Worm (Caenorhabditis elegans) whole organism, early embryonic: ENCODE data around the gene T27A10.5.

Experiments used
- B0310.2 ChIP-seq: sonication (generic microtip); optimal IDR thresholded peaks from 2 replicates; lab custom pipeline; 2016; ENCODE audit warnings: mild to moderate bottlenecking, missing genetic modification characterization, missing compliant biosample characterization
- F13C5.2 ChIP-seq: sonication (generic microtip); optimal IDR thresholded peaks from 2 replicates; lab custom pipeline; 2017; ENCODE audit warnings: mild to moderate bottlenecking, missing genetic modification characterization, inconsistent platforms, missing compliant biosample characterization
- ama-1 ChIP-seq: fragments of 150-350 bp; optimal IDR thresholded peaks from 2 replicates; lab custom pipeline; 2014
- ceh-13 ChIP-seq: fragments of 200-800 bp; sonication (Bioruptor generic); optimal IDR thresholded peaks from 2 replicates; lab custom pipeline; 2018; ENCODE audit warnings: mild to moderate bottlenecking, missing genetic modification characterization, missing compliant biosample characterization
- ceh-36 ChIP-seq: sonication (generic microtip); optimal IDR thresholded peaks from 2 replicates; lab custom pipeline; 2016; ENCODE audit warnings: missing genetic modification characterization, inconsistent platforms, missing compliant biosample characterization
- flt-1 ChIP-seq: fragments of 200-800 bp; sonication (Bioruptor generic); IDR thresholded peaks from 2 replicates; pipeline ENCODE4 v1.3.6; 2022; ENCODE audit warnings: missing genetic modification characterization, missing compliant biosample characterization
- hmbx-1 ChIP-seq: sonication (generic microtip); optimal IDR thresholded peaks from 2 replicates; lab custom pipeline; 2016; ENCODE audit warnings: mild to moderate bottlenecking, missing genetic modification characterization, missing compliant biosample characterization
- hmg-4 ChIP-seq: fragments of 200-800 bp; sonication (Bioruptor generic); optimal IDR thresholded peaks from 2 replicates; lab custom pipeline; 2018; ENCODE audit warnings: mild to moderate bottlenecking, missing genetic modification characterization, missing compliant biosample characterization
- hnd-1 ChIP-seq: sonication (generic microtip); optimal IDR thresholded peaks from 2 replicates; lab custom pipeline; 2016; ENCODE audit warnings: missing genetic modification characterization, missing compliant biosample characterization
- pes-1 ChIP-seq: fragments of 200-800 bp; sonication (Bioruptor generic); IDR thresholded peaks from 2 replicates; pipeline ENCODE4 v1.3.6; 2022; ENCODE audit warnings: missing genetic modification reagents, missing genetic modification characterization, missing compliant biosample characterization
- scrt-1 ChIP-seq: fragments of 200-800 bp; sonication (Bioruptor generic); IDR thresholded peaks from 2 replicates; pipeline ENCODE4 v1.3.6; 2022; ENCODE audit warnings: missing genetic modification characterization, missing compliant biosample characterization
- sea-1 ChIP-seq: fragments of 200-800 bp; sonication (Bioruptor generic); conservative IDR thresholded peaks from 2 replicates; pipeline ENCODE4 v1.3.6; 2022; ENCODE audit warnings: missing genetic modification characterization, missing compliant biosample characterization
- tbx-37 ChIP-seq: fragments of 200-800 bp; sonication (Bioruptor generic); conservative IDR thresholded peaks from 2 replicates; pipeline ENCODE4 v1.3.6; 2022; ENCODE audit warnings: missing genetic modification reagents, missing genetic modification characterization, missing compliant biosample characterization
- tra-4 ChIP-seq: sonication (generic microtip); optimal IDR thresholded peaks from 2 replicates; lab custom pipeline; 2017; ENCODE audit warnings: missing genetic modification characterization, missing compliant biosample characterization

ce11 chrX:3566856-3567255, 6.5 kb downstream of the T27A10.5 start:
- TF ChIP-seq flt-1: no peak
- no peak for TF ChIP-seq ceh-36 (tag; lab: Kevin White, UChicago)
- TF ChIP-seq pes-1 (GFP tag; lab: Robert Waterston, UW): no peak
- no peak for TF ChIP-seq hnd-1 (tag; lab: Kevin White, UChicago)
- TF ChIP-seq ama-1 (lab: Kevin White, UChicago): no peak
- TF ChIP-seq hmg-4 (GFP tag; lab: Kevin White, UChicago): no peak
- TF ChIP-seq hmbx-1 (tag; lab: Kevin White, UChicago): no peak
- no peak for TF ChIP-seq F13C5.2
- no peak for TF ChIP-seq ceh-13
- no peak for TF ChIP-seq tbx-37 (GFP tag; lab: Robert Waterston, UW)
- TF ChIP-seq tra-4 (tag; lab: Kevin White, UChicago): no peak
- TF ChIP-seq sea-1 (GFP tag; lab: Robert Waterston, UW): no peak
- no peak for TF ChIP-seq scrt-1
- TF ChIP-seq B0310.2 (tag; lab: Kevin White, UChicago): no peak
